Worm (Caenorhabditis elegans) whole organism, midembryonic: ENCODE measurements around the gene 2L52.1.

Experiments
- cog-1 ChIP-seq: sonication (generic microtip); optimal IDR thresholded peaks from 2 replicates; lab custom pipeline; 2016; ENCODE audit warnings: missing genetic modification characterization, missing compliant biosample characterization
- med-1 ChIP-seq: sonication (generic microtip); optimal IDR thresholded peaks from 2 replicates; lab custom pipeline; 2017; ENCODE audit warnings: missing genetic modification characterization, mild to moderate bottlenecking, missing compliant biosample characterization, antibody characterized with exemption, missing genetic modification reagents; ENCODE audit not compliant: insufficient read depth

DNA sequence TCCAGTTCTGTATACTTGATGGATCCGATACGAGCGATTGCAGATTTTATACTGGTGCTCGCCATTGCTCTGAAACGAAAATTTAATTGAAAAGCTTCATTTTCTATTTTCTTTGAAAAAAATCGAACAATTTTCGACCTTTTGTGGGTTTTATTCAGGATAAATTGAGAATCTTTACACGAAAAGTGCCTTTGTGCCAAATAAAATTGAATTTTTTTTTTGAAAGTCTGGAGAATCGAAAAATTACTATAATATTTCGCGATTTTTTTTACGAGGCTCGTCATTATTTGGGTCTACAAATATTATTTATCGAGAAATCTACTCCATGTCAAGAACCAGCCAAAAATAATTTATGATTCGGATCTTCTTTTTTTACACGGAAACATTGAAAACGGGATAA, 40.3 kb downstream of the 2L52.1 start, which contains the start of gene F23F1.10:
- no peak for TF ChIP-seq cog-1
- no peak for TF ChIP-seq med-1 (GFP tag; lab: Kevin White, UChicago)
